Fruit fly (Drosophila melanogaster) whole organism, embryonic: ENCODE data around the gene CG9961.

Source experiments
- B-H1 ChIP-seq: fragments of 200-800 bp; sonication (Bioruptor generic); IDR thresholded peaks from 3 replicates; pipeline ENCODE4 v1.3.6; 2022; ENCODE audit warnings: missing biosample characterization, missing genetic modification characterization
- CG12219 ChIP-seq: fragments of 200-800 bp; sonication (Bioruptor generic); optimal IDR thresholded peaks from 3 replicates; lab custom pipeline; 2018; ENCODE audit warnings: missing biosample characterization, mild to moderate bottlenecking, missing genetic modification characterization
- CG32772 ChIP-seq: fragments of 200-800 bp; sonication (Bioruptor generic); IDR thresholded peaks from 2 replicates; pipeline ENCODE4 v1.3.6; 2022; ENCODE audit warnings: missing biosample characterization, missing genetic modification characterization
- CG33557 ChIP-seq: fragments of 200-800 bp; sonication (Bioruptor generic); optimal IDR thresholded peaks from 2 replicates; lab custom pipeline; 2019; ENCODE audit warnings: missing biosample characterization, mild to moderate bottlenecking, missing genetic modification characterization, moderate library complexity
- CG3847 ChIP-seq: fragments of 200-800 bp; sonication (Bioruptor generic); IDR thresholded peaks from 2 replicates; pipeline ENCODE4 v1.3.6; 2022; ENCODE audit warnings: missing biosample characterization, missing genetic modification characterization
- CG4404 ChIP-seq: fragments of 200-800 bp; sonication (Bioruptor generic); IDR thresholded peaks from 2 replicates; pipeline ENCODE4 v1.3.6; 2022; ENCODE audit warnings: missing biosample characterization, missing genetic modification characterization
- CG4424 ChIP-seq: fragments of 200-800 bp; sonication (Bioruptor generic); optimal IDR thresholded peaks from 3 replicates; lab custom pipeline; 2016; ENCODE audit warnings: missing biosample characterization, missing genetic modification characterization
- CG6175 ChIP-seq: fragments of 200-800 bp; sonication (Bioruptor generic); IDR thresholded peaks from 3 replicates; pipeline ENCODE4 v1.3.6; 2022; ENCODE audit warnings: missing biosample characterization, missing genetic modification characterization
- CG6683 ChIP-seq: fragments of 200-800 bp; sonication (Bioruptor generic); optimal IDR thresholded peaks from 2 replicates; lab custom pipeline; 2017; ENCODE audit warnings: missing biosample characterization, mild to moderate bottlenecking, missing genetic modification characterization, missing genetic modification reagents
- CG6813 ChIP-seq: fragments of 200-800 bp; sonication (Bioruptor generic); optimal IDR thresholded peaks from 2 replicates; lab custom pipeline; 2017; ENCODE audit warnings: missing biosample characterization, missing genetic modification characterization, mild to moderate bottlenecking, moderate library complexity, missing genetic modification reagents
- CG7357 ChIP-seq: fragments of 200-800 bp; sonication (Bioruptor generic); IDR thresholded peaks from 3 replicates; pipeline ENCODE4 v1.3.6; 2022; ENCODE audit warnings: missing biosample characterization, missing genetic modification characterization
- CG7556 ChIP-seq: fragments of 200-800 bp; sonication (Bioruptor generic); optimal IDR thresholded peaks from 2 replicates; lab custom pipeline; 2017; ENCODE audit warnings: missing biosample characterization, mild to moderate bottlenecking, missing genetic modification characterization
- CG8388 ChIP-seq: fragments of 200-800 bp; sonication (Bioruptor generic); optimal IDR thresholded peaks from 2 replicates; lab custom pipeline; 2019; ENCODE audit warnings: missing biosample characterization, mild to moderate bottlenecking, missing genetic modification characterization, moderate library complexity
- CG9609 ChIP-seq: fragments of 200-800 bp; sonication (Bioruptor generic); optimal IDR thresholded peaks from 3 replicates; lab custom pipeline; 2016; ENCODE audit warnings: missing biosample characterization, missing genetic modification characterization
- CoRest ChIP-seq: fragments of 200-800 bp; sonication (Bioruptor generic); optimal IDR thresholded peaks from 3 replicates; lab custom pipeline; 2018; ENCODE audit warnings: missing biosample characterization, mild to moderate bottlenecking, missing genetic modification characterization, moderate library complexity
- Deaf1 ChIP-seq: fragments of 200-800 bp; optimal IDR thresholded peaks from 3 replicates; lab custom pipeline; 2019; ENCODE audit warnings: missing biosample characterization, mild to moderate bottlenecking, missing genetic modification characterization, moderate library complexity
- Dp ChIP-seq: fragments of 200-800 bp; sonication (Bioruptor generic); optimal IDR thresholded peaks from 2 replicates; lab custom pipeline; 2018; ENCODE audit warnings: missing biosample characterization, mild to moderate bottlenecking, missing genetic modification characterization, moderate library complexity
- Dref ChIP-seq: fragments of 200-800 bp; sonication (Bioruptor generic); IDR thresholded peaks from 2 replicates; pipeline ENCODE4 v1.3.6; 2022; ENCODE audit warnings: missing biosample characterization, missing genetic modification characterization
- Elba2 ChIP-seq: fragments of 200-800 bp; sonication (Bioruptor generic); optimal IDR thresholded peaks from 3 replicates; lab custom pipeline; 2016; ENCODE audit warnings: missing biosample characterization, missing genetic modification characterization
- Ets97D ChIP-seq: fragments of 200-800 bp; sonication (Bioruptor generic); optimal IDR thresholded peaks from 3 replicates; lab custom pipeline; 2016; ENCODE audit warnings: missing biosample characterization, missing genetic modification characterization
- Gug ChIP-seq: fragments of 200-800 bp; sonication (Bioruptor generic); IDR thresholded peaks from 4 replicates; pipeline ENCODE4 v1.3.6; 2022; ENCODE audit warnings: missing biosample characterization, missing genetic modification characterization
- Kr ChIP-seq: fragments of 200-800 bp; sonication (Bioruptor generic); optimal IDR thresholded peaks from 2 replicates; lab custom pipeline; 2017; ENCODE audit warnings: missing biosample characterization, mild to moderate bottlenecking, missing genetic modification characterization
- NC2α ChIP-seq: fragments of 200-800 bp; sonication (Bioruptor generic); optimal IDR thresholded peaks from 2 replicates; lab custom pipeline; 2016; ENCODE audit warnings: missing biosample characterization, missing genetic modification characterization
- Rx ChIP-seq: fragments of 200-800 bp; sonication (Bioruptor generic); IDR thresholded peaks from 2 replicates; pipeline ENCODE4 v1.3.6; 2022; ENCODE audit warnings: missing biosample characterization, missing genetic modification characterization
- Spps ChIP-seq: fragments of 200-800 bp; sonication (Bioruptor generic); optimal IDR thresholded peaks from 2 replicates; lab custom pipeline; 2018; ENCODE audit warnings: missing biosample characterization, mild to moderate bottlenecking, missing genetic modification characterization
- Xrp1 ChIP-seq: fragments of 200-800 bp; sonication (Bioruptor generic); IDR thresholded peaks from 2 replicates; pipeline ENCODE4 v1.3.6; 2022; ENCODE audit warnings: missing biosample characterization, missing genetic modification characterization
- dan ChIP-seq: fragments of 200-800 bp; sonication (Bioruptor generic); IDR thresholded peaks from 2 replicates; pipeline ENCODE4 v1.3.6; 2022; ENCODE audit warnings: missing biosample characterization, missing genetic modification characterization
- disco-r ChIP-seq: fragments of 200-800 bp; sonication (Bioruptor generic); optimal IDR thresholded peaks from 2 replicates; lab custom pipeline; 2016; ENCODE audit warnings: missing biosample characterization, missing genetic modification characterization
- exex ChIP-seq: fragments of 200-800 bp; sonication (Bioruptor generic); optimal IDR thresholded peaks from 4 replicates; lab custom pipeline; 2018; ENCODE audit warnings: missing biosample characterization, mild to moderate bottlenecking, missing genetic modification characterization, moderate library complexity
- fd64A ChIP-seq: fragments of 200-800 bp; sonication (Bioruptor generic); optimal IDR thresholded peaks from 3 replicates; lab custom pipeline; 2018; ENCODE audit warnings: missing biosample characterization, mild to moderate bottlenecking, missing genetic modification characterization
- fd96Cb ChIP-seq: fragments of 200-800 bp; sonication (Bioruptor generic); optimal IDR thresholded peaks from 2 replicates; lab custom pipeline; 2018; ENCODE audit warnings: missing biosample characterization, mild to moderate bottlenecking, missing genetic modification characterization, moderate library complexity
- fu2 ChIP-seq: fragments of 200-800 bp; sonication (Bioruptor generic); optimal IDR thresholded peaks from 2 replicates; lab custom pipeline; 2016; ENCODE audit warnings: missing biosample characterization, missing genetic modification characterization
- gcm ChIP-seq: fragments of 200-800 bp; sonication (Bioruptor generic); optimal IDR thresholded peaks from 2 replicates; lab custom pipeline; 2019; ENCODE audit warnings: missing biosample characterization, mild to moderate bottlenecking, missing genetic modification characterization, moderate library complexity
- gcm2 ChIP-seq: fragments of 200-800 bp; sonication (Bioruptor generic); optimal IDR thresholded peaks from 2 replicates; lab custom pipeline; 2016; ENCODE audit warnings: missing biosample characterization, missing genetic modification characterization
- hth ChIP-seq: fragments of >200 bp; optimal IDR thresholded peaks from 2 replicates; lab custom pipeline; 2017; ENCODE audit warnings: inconsistent platforms
- jing ChIP-seq: fragments of 200-800 bp; sonication (Bioruptor generic); optimal IDR thresholded peaks from 2 replicates; lab custom pipeline; 2018; ENCODE audit warnings: missing biosample characterization, mild to moderate bottlenecking, missing genetic modification characterization
- lmd ChIP-seq: fragments of 200-800 bp; sonication (Bioruptor generic); IDR thresholded peaks from 2 replicates; pipeline ENCODE4 v1.3.6; 2022; ENCODE audit warnings: missing biosample characterization, missing genetic modification characterization
- lov ChIP-seq, 2 experiments: fragments of 200-800 bp in 1 of 2; fragments of >200 bp in 1 of 2; sonication (Bioruptor generic) in 1 of 2; IDR thresholded peaks in 1 of 2; optimal IDR thresholded peaks in 1 of 2; 2 replicates in 1 of 2; 3 replicates in 1 of 2; pipeline versions ENCODE4 v1.3.6 to Lab custom; 2017 to 2022; ENCODE audit warnings: missing biosample characterization in 1 of 2, missing genetic modification characterization in 1 of 2
- maf-S ChIP-seq: fragments of 200-800 bp; sonication (Bioruptor generic); optimal IDR thresholded peaks from 2 replicates; lab custom pipeline; 2016; ENCODE audit warnings: missing biosample characterization, missing genetic modification characterization
- onecut ChIP-seq: fragments of 200-800 bp; sonication (Bioruptor generic); IDR thresholded peaks from 2 replicates; pipeline ENCODE4 v1.3.6; 2022; ENCODE audit warnings: missing biosample characterization, missing genetic modification characterization
- pan ChIP-seq, 4 experiments: fragments of >200 bp in 3 of 4; fragments of 200-800 bp in 1 of 4; sonication (Bioruptor generic) in 1 of 4; optimal IDR thresholded peaks in 3 of 4; IDR thresholded peaks in 1 of 4; 2 replicates each; pipeline versions ENCODE4 v1.3.6 to Lab custom; 2017 to 2022; ENCODE audit warnings: missing biosample characterization in 2 of 4, missing genetic modification characterization in 2 of 4, mixed read lengths in 1 of 4
- prd ChIP-seq, 3 experiments: fragments of >200 bp in 2 of 3; fragments of 200-800 bp in 1 of 3; sonication (Bioruptor generic) in 1 of 3; optimal IDR thresholded peaks in 2 of 3; IDR thresholded peaks in 1 of 3; 2 replicates in 2 of 3; 3 replicates in 1 of 3; pipeline versions ENCODE4 v1.3.6 to Lab custom; 2017 to 2022; ENCODE audit warnings: missing biosample characterization in 1 of 3, missing genetic modification characterization in 1 of 3
- pum ChIP-seq: fragments of 200-800 bp; sonication (Bioruptor generic); optimal IDR thresholded peaks from 2 replicates; lab custom pipeline; 2016; ENCODE audit warnings: missing biosample characterization, missing genetic modification characterization
- stwl ChIP-seq: fragments of 200-800 bp; sonication (Bioruptor generic); optimal IDR thresholded peaks from 3 replicates; lab custom pipeline; 2018; ENCODE audit warnings: missing biosample characterization, mild to moderate bottlenecking, missing genetic modification characterization, moderate library complexity
- tin ChIP-seq: fragments of 200-800 bp; sonication (Bioruptor generic); optimal IDR thresholded peaks from 3 replicates; lab custom pipeline; 2016; ENCODE audit warnings: missing biosample characterization, missing genetic modification characterization
- trh ChIP-seq: fragments of 200-800 bp; sonication (Bioruptor generic); optimal IDR thresholded peaks from 2 replicates; lab custom pipeline; 2016; ENCODE audit warnings: missing biosample characterization, missing genetic modification characterization
- vnd ChIP-seq: fragments of 200-800 bp; sonication (Bioruptor generic); IDR thresholded peaks from 3 replicates; pipeline ENCODE4 v1.3.6; 2022; ENCODE audit warnings: missing biosample characterization, missing genetic modification characterization; ENCODE audit not compliant: partially characterized antibody
- z ChIP-seq: fragments of 200-800 bp; sonication (Bioruptor generic); IDR thresholded peaks from 3 replicates; pipeline ENCODE4 v1.3.6; 2022; ENCODE audit warnings: missing biosample characterization, missing genetic modification characterization
- zen ChIP-seq: fragments of 200-800 bp; sonication (Bioruptor generic); optimal IDR thresholded peaks from 3 replicates; lab custom pipeline; 2018; ENCODE audit warnings: missing biosample characterization, mild to moderate bottlenecking, missing genetic modification characterization, moderate library complexity

The CG9961 gene

DNA sequence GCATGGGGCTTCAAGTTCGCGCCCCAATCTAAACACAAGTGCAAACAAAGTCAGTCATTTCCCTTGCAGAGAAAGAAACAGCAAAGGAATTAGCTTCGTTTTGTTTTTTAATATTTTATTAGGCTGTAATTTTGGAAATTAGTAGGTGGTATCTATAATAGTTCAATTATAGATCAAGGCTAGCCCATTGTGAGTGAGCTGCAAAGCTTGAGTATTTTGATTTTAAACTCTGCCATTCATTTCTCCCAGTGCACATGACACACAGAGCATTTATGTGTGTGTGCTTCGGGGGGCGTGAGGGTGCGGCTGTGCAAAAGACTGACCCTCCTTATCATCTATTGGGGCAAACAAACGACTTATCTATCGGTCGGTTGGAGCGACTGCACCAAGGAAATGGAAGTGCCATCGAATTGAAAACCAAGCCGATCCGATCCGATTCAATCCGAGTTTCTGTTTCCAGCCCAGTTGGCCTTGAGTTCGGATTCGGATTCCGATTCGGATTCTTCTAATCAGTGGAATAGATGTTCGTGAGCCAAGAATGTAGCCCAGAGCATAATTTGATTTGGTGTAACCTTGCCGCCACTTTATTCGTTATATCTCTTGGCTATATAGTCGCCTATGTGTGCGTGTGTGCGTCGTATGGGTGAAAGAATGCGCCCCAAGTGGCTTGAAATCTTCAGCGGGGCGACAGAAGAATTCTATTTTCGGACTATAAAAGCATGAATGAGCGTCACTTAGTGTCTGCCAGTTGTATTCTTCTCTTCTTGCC, 13.2 kb downstream of the CG9961 start (continued):
- 0 out of 4 replicates have a peak, but pooled peaks have one; percentile 22 for TF ChIP-seq Gug
- TF ChIP-seq Kr (GFP tag; lab: Kevin White, UChicago) = no peak
- TF ChIP-seq CG3847 (GFP tag; lab: Robert Waterston, UW) = no peak
- no peak for TF ChIP-seq Dp (GFP tag; lab: Kevin White, UChicago)
- TF ChIP-seq maf-S (GFP tag; lab: Kevin White, UChicago) = no peak
- no peak for TF ChIP-seq prd (optimal IDR thresholded peaks at IDR 0.05; lab: Kevin White, UChicago)
- TF ChIP-seq prd (GFP tag; IDR thresholded peaks at IDR 0.05; lab: Robert Waterston, UW) = peak; percentile 71
- no peak for TF ChIP-seq disco-r (GFP tag; lab: Kevin White, UChicago)
- TF ChIP-seq CG32772 (GFP tag; lab: Robert Waterston, UW) = peak; percentile 64
- TF ChIP-seq gcm (GFP tag; lab: Kevin White, UChicago) = no peak
- no peak for TF ChIP-seq CG12219
- TF ChIP-seq CG8388 = no peak
- no peak for TF ChIP-seq vnd (GFP tag; lab: Robert Waterston, UW)
- TF ChIP-seq tin (GFP tag; lab: Kevin White, UChicago) = no peak
- TF ChIP-seq CG4404 (GFP tag; lab: Robert Waterston, UW) = no peak
- no peak for TF ChIP-seq gcm2 (GFP tag; lab: Kevin White, UChicago)
- TF ChIP-seq lmd = peak; percentile 57
- no peak for TF ChIP-seq onecut
- peak; percentile 71 for TF ChIP-seq pum (GFP tag; lab: Kevin White, UChicago)
- peak; percentile 18 for TF ChIP-seq CoRest (tag; lab: Kevin White, UChicago)
- no peak for TF ChIP-seq fd64A
- peak; percentile 42 for TF ChIP-seq fd96Cb (tag; lab: Kevin White, UChicago)
- no peak for TF ChIP-seq fu2 (GFP tag; lab: Kevin White, UChicago)
- TF ChIP-seq Deaf1 (tag; lab: Kevin White, UChicago) = peak; percentile 57
- no peak for TF ChIP-seq CG7357 (GFP tag; lab: Robert Waterston, UW)
- TF ChIP-seq dan (GFP tag; lab: Robert Waterston, UW) = no peak
- TF ChIP-seq lov (optimal IDR thresholded peaks at IDR 0.05; lab: Kevin White, UChicago) = no peak
- TF ChIP-seq lov (GFP tag; IDR thresholded peaks at IDR 0.05; lab: Robert Waterston, UW) = no peak
- TF ChIP-seq exex (tag; lab: Kevin White, UChicago) = no peak
- no peak for TF ChIP-seq jing
- no peak for TF ChIP-seq CG6813 (GFP tag; lab: Kevin White, UChicago)
- no peak for TF ChIP-seq CG6175 (GFP tag; lab: Robert Waterston, UW)
- no peak for TF ChIP-seq Ets97D
- no peak for TF ChIP-seq CG9609
- no peak for TF ChIP-seq Dref (GFP tag; lab: Robert Waterston, UW)
- TF ChIP-seq trh (GFP tag; lab: Kevin White, UChicago) = peak; percentile 44
- peak; percentile 44; the same call in 1 of the 2 replicates for TF ChIP-seq Xrp1 (GFP tag; lab: Robert Waterston, UW)
- no peak for TF ChIP-seq Spps (tag; lab: Kevin White, UChicago)
- TF ChIP-seq CG33557 (GFP tag; lab: Kevin White, UChicago) = no peak
- no peak for TF ChIP-seq Elba2 (GFP tag; lab: Kevin White, UChicago)
- no peak for TF ChIP-seq zen (tag; lab: Kevin White, UChicago)
- TF ChIP-seq z (GFP tag; lab: Robert Waterston, UW) = no peak
- peak; percentile 25 for TF ChIP-seq CG7556 (GFP tag; lab: Kevin White, UChicago)
- no peak for TF ChIP-seq pan (optimal IDR thresholded peaks at IDR 0.05; lab: Kevin White, UChicago)
- TF ChIP-seq pan (GFP tag; optimal IDR thresholded peaks at IDR 0.05 in 1 of 2, IDR thresholded peaks at IDR 0.05 in 1 of 2) = peak in 1 of 2 experiments; percentile 63
- TF ChIP-seq hth (lab: Kevin White, UChicago) = no peak
- TF ChIP-seq stwl (tag; lab: Kevin White, UChicago) = no peak
- TF ChIP-seq CG4424 = peak; percentile 42
- TF ChIP-seq B-H1 (GFP tag; lab: Robert Waterston, UW) = no peak
- TF ChIP-seq NC2α = no peak
- TF ChIP-seq Rx = peak; percentile 62; the same call in 1 of the 2 replicates
- no peak for TF ChIP-seq CG6683
